Worm (Caenorhabditis elegans) whole organism, mixed stage, embryonic: ENCODE results near the gene ZK370.6.

Source experiments
- nhr-237 ChIP-seq: fragments of 150-350 bp; optimal IDR thresholded peaks from 2 replicates; lab custom pipeline; 2014; ENCODE audit warnings: missing biosample characterization, missing genetic modification characterization
- nhr-28 ChIP-seq: fragments of 150-350 bp; optimal IDR thresholded peaks from 2 replicates; lab custom pipeline; 2014; ENCODE audit warnings: missing biosample characterization, missing genetic modification characterization
- unc-39 ChIP-seq: fragments of 150-350 bp; optimal IDR thresholded peaks from 2 replicates; lab custom pipeline; 2014; ENCODE audit warnings: missing biosample characterization, missing genetic modification characterization

DNA sequence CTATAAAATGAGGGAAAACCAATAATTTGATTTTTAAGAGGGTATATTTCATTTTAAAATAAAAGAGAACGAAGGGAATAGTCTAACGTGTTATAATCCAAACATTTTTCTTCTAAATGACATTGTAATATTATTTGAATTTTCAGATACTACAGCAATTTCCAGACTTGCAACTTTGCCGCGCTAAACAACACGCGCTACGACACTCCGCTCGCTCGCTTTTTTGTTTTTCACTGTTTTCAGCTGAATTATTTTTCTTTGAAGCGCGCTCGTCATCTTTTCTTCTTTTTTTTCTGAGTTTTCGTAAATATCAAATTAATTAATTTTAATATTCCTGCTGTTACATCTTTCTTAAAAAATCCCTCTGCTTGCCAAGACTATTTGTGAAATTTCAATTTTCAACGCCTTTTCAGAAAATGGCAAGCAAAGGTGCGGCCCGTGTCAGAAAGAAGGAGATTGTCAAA lies 26.4 kb downstream of the ZK370.6 start, which contains the start of gene mrpl-11:
- no peak for TF ChIP-seq nhr-237 (tag; lab: Kevin White, UChicago)
- no peak for TF ChIP-seq nhr-28 (tag; lab: Kevin White, UChicago)
- no peak for TF ChIP-seq unc-39 (tag; lab: Kevin White, UChicago)
